Fruit fly (Drosophila melanogaster) whole organism, prepupa: ENCODE measurements around the gene CG32719.

Experiments
- Blimp-1 ChIP-seq: fragments of 200-800 bp; sonication (Bioruptor generic); optimal IDR thresholded peaks from 3 replicates; lab custom pipeline; 2017; ENCODE audit warnings: missing biosample characterization, missing genetic modification characterization, mild to moderate bottlenecking, moderate library complexity, missing genetic modification reagents
- CG10631 ChIP-seq: fragments of 200-800 bp; sonication (Bioruptor generic); optimal IDR thresholded peaks from 2 replicates; lab custom pipeline; 2016; ENCODE audit warnings: missing biosample characterization, missing genetic modification characterization
- CG10669 ChIP-seq: fragments of 200-800 bp; sonication (Bioruptor generic); optimal IDR thresholded peaks from 3 replicates; lab custom pipeline; 2018; ENCODE audit warnings: missing biosample characterization, mild to moderate bottlenecking, missing genetic modification characterization, moderate library complexity
- CG11294 ChIP-seq: fragments of 200-800 bp; sonication (Bioruptor generic); IDR thresholded peaks from 2 replicates; pipeline ENCODE4 v1.3.6; 2022; ENCODE audit warnings: missing biosample characterization, missing genetic modification characterization
- CG11762 ChIP-seq: fragments of 200-800 bp; sonication (Bioruptor generic); optimal IDR thresholded peaks from 3 replicates; lab custom pipeline; 2016; ENCODE audit warnings: missing biosample characterization, missing genetic modification characterization; ENCODE audit not compliant: insufficient read depth
- CG1621 ChIP-seq: fragments of 200-800 bp; sonication (Bioruptor generic); optimal IDR thresholded peaks from 3 replicates; lab custom pipeline; 2018; ENCODE audit warnings: missing biosample characterization, mild to moderate bottlenecking, missing genetic modification characterization
- CG16779 ChIP-seq: fragments of 200-800 bp; sonication (Bioruptor generic); optimal IDR thresholded peaks from 3 replicates; lab custom pipeline; 2017; ENCODE audit warnings: missing biosample characterization, mild to moderate bottlenecking, missing genetic modification characterization
- CG3032 ChIP-seq: fragments of 200-800 bp; optimal IDR thresholded peaks from 2 replicates; lab custom pipeline; 2019; ENCODE audit warnings: missing biosample characterization, mild to moderate bottlenecking, missing genetic modification characterization, moderate library complexity
- CG31627 ChIP-seq: fragments of 200-800 bp; sonication (Bioruptor generic); optimal IDR thresholded peaks from 3 replicates; lab custom pipeline; 2016; ENCODE audit warnings: missing biosample characterization, missing genetic modification characterization
- CG32006 ChIP-seq: fragments of 200-800 bp; sonication (Bioruptor generic); optimal IDR thresholded peaks from 3 replicates; lab custom pipeline; 2017; ENCODE audit warnings: missing biosample characterization, mild to moderate bottlenecking, missing genetic modification characterization
- CG34406 ChIP-seq: fragments of 200-800 bp; sonication (Bioruptor generic); optimal IDR thresholded peaks from 3 replicates; lab custom pipeline; 2016; ENCODE audit warnings: missing biosample characterization, missing genetic modification characterization
- CG3919 ChIP-seq: fragments of 200-800 bp; sonication (Bioruptor generic); optimal IDR thresholded peaks from 3 replicates; lab custom pipeline; 2016; ENCODE audit warnings: missing biosample characterization, missing genetic modification characterization
- CG4318 ChIP-seq: fragments of 200-800 bp; sonication (Bioruptor generic); optimal IDR thresholded peaks from 3 replicates; lab custom pipeline; 2017; ENCODE audit warnings: missing biosample characterization, mild to moderate bottlenecking, missing genetic modification characterization
- CG6276 ChIP-seq: fragments of 200-800 bp; sonication (Bioruptor generic); optimal IDR thresholded peaks from 2 replicates; lab custom pipeline; 2017; ENCODE audit warnings: missing biosample characterization, mild to moderate bottlenecking, missing genetic modification characterization
- CG6792 ChIP-seq: fragments of 200-800 bp; sonication (Bioruptor generic); optimal IDR thresholded peaks from 3 replicates; lab custom pipeline; 2016; ENCODE audit warnings: missing biosample characterization, missing genetic modification characterization
- CG6808 ChIP-seq: fragments of 200-800 bp; sonication (Bioruptor generic); optimal IDR thresholded peaks from 3 replicates; lab custom pipeline; 2017; ENCODE audit warnings: missing biosample characterization, missing genetic modification characterization, mild to moderate bottlenecking, moderate library complexity, missing genetic modification reagents
- CG6854 ChIP-seq: fragments of 200-800 bp; sonication (Bioruptor generic); optimal IDR thresholded peaks from 2 replicates; lab custom pipeline; 2017; ENCODE audit warnings: missing biosample characterization, mild to moderate bottlenecking, missing genetic modification characterization
- CG7368 ChIP-seq: fragments of 200-800 bp; sonication (Bioruptor generic); optimal IDR thresholded peaks from 3 replicates; lab custom pipeline; 2016; ENCODE audit warnings: missing biosample characterization, missing genetic modification characterization
- CG8119 ChIP-seq: fragments of 200-800 bp; sonication (Bioruptor generic); IDR thresholded peaks from 3 replicates; pipeline ENCODE4 v1.3.6; 2022; ENCODE audit warnings: missing biosample characterization, missing genetic modification characterization
- CG8319 ChIP-seq: fragments of 200-800 bp; sonication (Bioruptor generic); optimal IDR thresholded peaks from 3 replicates; lab custom pipeline; 2016; ENCODE audit warnings: missing biosample characterization, missing genetic modification characterization
- CG8632 ChIP-seq: fragments of 200-800 bp; sonication (Bioruptor generic); optimal IDR thresholded peaks from 3 replicates; lab custom pipeline; 2016; ENCODE audit warnings: missing biosample characterization, missing genetic modification characterization
- CG9139 ChIP-seq: fragments of 200-800 bp; sonication (Bioruptor generic); optimal IDR thresholded peaks from 3 replicates; lab custom pipeline; 2017; ENCODE audit warnings: missing biosample characterization, mild to moderate bottlenecking, missing genetic modification characterization
- Eip75B ChIP-seq: fragments of 200-800 bp; sonication (Bioruptor generic); optimal IDR thresholded peaks from 3 replicates; lab custom pipeline; 2016; ENCODE audit warnings: missing biosample characterization, missing genetic modification characterization
- Eip78C ChIP-seq: fragments of 200-800 bp; sonication (Bioruptor generic); peaks from one replicate; lab custom pipeline; 2016; ENCODE audit warnings: missing biosample characterization, missing genetic modification characterization
- Eip93F ChIP-seq: fragments of 200-800 bp; sonication (Bioruptor generic); optimal IDR thresholded peaks from 2 replicates; lab custom pipeline; 2016; ENCODE audit warnings: missing biosample characterization, mild to moderate bottlenecking, missing genetic modification characterization
- Ets21C ChIP-seq: fragments of 200-800 bp; sonication (Bioruptor generic); optimal IDR thresholded peaks from 3 replicates; lab custom pipeline; 2016; ENCODE audit warnings: missing biosample characterization, missing genetic modification characterization
- Ets96B ChIP-seq: fragments of 200-800 bp; optimal IDR thresholded peaks from 2 replicates; lab custom pipeline; 2019; ENCODE audit warnings: missing biosample characterization, mild to moderate bottlenecking, missing genetic modification characterization, moderate library complexity
- Gug ChIP-seq: fragments of 200-800 bp; sonication (Bioruptor generic); IDR thresholded peaks from 2 replicates; pipeline ENCODE4 v1.3.6; 2022; ENCODE audit warnings: missing biosample characterization, missing genetic modification characterization
- Hr38 ChIP-seq: sonication (Bioruptor generic); optimal IDR thresholded peaks from 2 replicates; lab custom pipeline; 2016; ENCODE audit warnings: missing biosample characterization, missing genetic modification characterization
- Hr39 ChIP-seq: fragments of 200-800 bp; sonication (Bioruptor generic); optimal IDR thresholded peaks from 2 replicates; lab custom pipeline; 2016; ENCODE audit warnings: missing biosample characterization, missing genetic modification characterization
- Lpt ChIP-seq: fragments of 200-800 bp; sonication (Bioruptor generic); optimal IDR thresholded peaks from 3 replicates; lab custom pipeline; 2016; ENCODE audit warnings: missing biosample characterization, missing genetic modification characterization
- Met ChIP-seq: fragments of 200-800 bp; sonication (Bioruptor generic); optimal IDR thresholded peaks from 3 replicates; lab custom pipeline; 2016; ENCODE audit warnings: missing biosample characterization, missing genetic modification characterization
- OdsH ChIP-seq: fragments of 200-800 bp; sonication (Bioruptor generic); optimal IDR thresholded peaks from 3 replicates; lab custom pipeline; 2016; ENCODE audit warnings: missing biosample characterization, missing genetic modification characterization
- Sox102F ChIP-seq: fragments of 200-800 bp; sonication (Bioruptor generic); optimal IDR thresholded peaks from 2 replicates; lab custom pipeline; 2016; ENCODE audit warnings: missing biosample characterization, mild to moderate bottlenecking, missing genetic modification characterization
- Sox14 ChIP-seq: fragments of 200-800 bp; sonication (Bioruptor generic); optimal IDR thresholded peaks from 3 replicates; lab custom pipeline; 2016; ENCODE audit warnings: missing biosample characterization, missing genetic modification characterization
- Sox15 ChIP-seq: fragments of 200-800 bp; sonication (Bioruptor generic); optimal IDR thresholded peaks from 3 replicates; lab custom pipeline; 2016; ENCODE audit warnings: missing biosample characterization, missing genetic modification characterization
- achi ChIP-seq: fragments of 200-800 bp; sonication (Bioruptor generic); optimal IDR thresholded peaks from 3 replicates; lab custom pipeline; 2016; ENCODE audit warnings: missing biosample characterization, missing genetic modification characterization
- acj6 ChIP-seq: fragments of 200-800 bp; sonication (Bioruptor generic); optimal IDR thresholded peaks from 3 replicates; lab custom pipeline; 2016; ENCODE audit warnings: missing biosample characterization, missing genetic modification characterization
- cyc ChIP-seq: fragments of 200-800 bp; sonication (Bioruptor generic); optimal IDR thresholded peaks from 3 replicates; lab custom pipeline; 2016; ENCODE audit warnings: missing biosample characterization, missing genetic modification characterization
- dac ChIP-seq: fragments of 200-800 bp; sonication (Bioruptor generic); optimal IDR thresholded peaks from 2 replicates; lab custom pipeline; 2017; ENCODE audit warnings: missing biosample characterization, mild to moderate bottlenecking, missing genetic modification characterization
- dsx ChIP-seq: fragments of 200-800 bp; optimal IDR thresholded peaks from 3 replicates; lab custom pipeline; 2019; ENCODE audit warnings: missing biosample characterization, mild to moderate bottlenecking, missing genetic modification characterization, moderate library complexity; ENCODE audit not compliant: poor library complexity, severe bottlenecking
- eg ChIP-seq: fragments of 200-800 bp; sonication (Bioruptor generic); IDR thresholded peaks from 3 replicates; pipeline ENCODE4 v1.3.6; 2022; ENCODE audit warnings: missing biosample characterization, missing genetic modification characterization
- esn ChIP-seq: fragments of 200-800 bp; sonication (Bioruptor generic); optimal IDR thresholded peaks from 2 replicates; lab custom pipeline; 2016; ENCODE audit warnings: missing biosample characterization, mild to moderate bottlenecking, missing genetic modification characterization, moderate library complexity
- fd59A ChIP-seq: fragments of 200-800 bp; sonication (Bioruptor generic); optimal IDR thresholded peaks from 2 replicates; lab custom pipeline; 2017; ENCODE audit warnings: missing biosample characterization, mild to moderate bottlenecking, missing genetic modification characterization, missing genetic modification reagents
- fkh ChIP-seq: fragments of 200-800 bp; sonication (Bioruptor generic); optimal IDR thresholded peaks from 3 replicates; lab custom pipeline; 2017; ENCODE audit warnings: missing biosample characterization, mild to moderate bottlenecking, missing genetic modification characterization, moderate library complexity
- lz ChIP-seq: fragments of 200-800 bp; sonication (Bioruptor generic); optimal IDR thresholded peaks from 3 replicates; lab custom pipeline; 2016; ENCODE audit warnings: missing biosample characterization, missing genetic modification characterization
- net ChIP-seq: fragments of 200-800 bp; sonication (Bioruptor generic); optimal IDR thresholded peaks from 3 replicates; lab custom pipeline; 2016; ENCODE audit warnings: missing biosample characterization, missing genetic modification characterization
- salr ChIP-seq, 2 experiments: fragments of 200-800 bp; sonication (Bioruptor generic); optimal IDR thresholded peaks; 3 replicates each; lab custom pipeline; 2016 to 2018; ENCODE audit warnings: missing biosample characterization in 2 of 2, missing genetic modification characterization in 2 of 2, mild to moderate bottlenecking in 1 of 2
- ss ChIP-seq, 2 experiments: fragments of 200-800 bp; sonication (Bioruptor generic); optimal IDR thresholded peaks; 2 replicates in 1 of 2; 3 replicates in 1 of 2; lab custom pipeline; 2017 to 2018; ENCODE audit warnings: mild to moderate bottlenecking in 2 of 2, missing biosample characterization in 2 of 2, missing genetic modification characterization in 2 of 2, moderate library complexity in 1 of 2
- svp ChIP-seq: fragments of 200-800 bp; sonication (Bioruptor generic); peaks from one replicate; lab custom pipeline; 2016; ENCODE audit warnings: missing biosample characterization, missing genetic modification characterization
- topi ChIP-seq: fragments of 200-800 bp; sonication (Bioruptor generic); optimal IDR thresholded peaks from 3 replicates; lab custom pipeline; 2016; ENCODE audit warnings: missing biosample characterization, missing genetic modification characterization
- vri ChIP-seq: fragments of 200-800 bp; sonication (Bioruptor generic); optimal IDR thresholded peaks from 3 replicates; lab custom pipeline; 2016; ENCODE audit warnings: missing biosample characterization, mild to moderate bottlenecking, missing genetic modification characterization

The CG32719 gene

DNA sequence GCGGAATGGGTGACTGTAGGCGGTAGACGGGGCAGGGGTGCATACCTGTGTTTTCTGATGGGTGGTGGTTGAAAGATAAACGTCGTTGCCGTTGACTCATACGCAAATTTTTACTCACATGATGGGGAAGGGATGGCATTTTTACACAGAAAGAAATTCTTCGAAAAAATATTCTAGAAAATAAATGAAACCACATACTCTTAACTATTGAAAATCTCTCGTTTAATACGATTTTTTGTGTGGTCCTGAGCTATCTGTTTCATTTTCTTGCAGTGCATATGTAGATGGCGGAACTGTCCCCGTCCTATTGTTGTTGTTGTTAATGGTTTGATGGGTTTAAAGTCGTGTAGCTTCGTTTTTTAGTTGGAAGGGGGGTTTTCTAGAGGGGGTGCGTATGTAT lies 28.0 kb downstream of the CG32719 start:
- no peak for TF ChIP-seq fkh (GFP tag; lab: Kevin White, UChicago)
- peak; percentile 35 for TF ChIP-seq CG10669 (GFP tag; lab: Kevin White, UChicago)
- no peak for TF ChIP-seq dsx
- TF ChIP-seq CG7368: peak; percentile 29
- TF ChIP-seq Eip78C (GFP tag; lab: Kevin White, UChicago): peak; percentile 66
- peak; percentile 23 for TF ChIP-seq CG3919
- peak in 1 of 2 experiments; percentile 11 for TF ChIP-seq ss (GFP tag; optimal IDR thresholded peaks at IDR 0.05; lab: Kevin White, UChicago)
- TF ChIP-seq Sox102F: peak; percentile 27
- no peak for TF ChIP-seq vri
- no peak for TF ChIP-seq CG11762 (GFP tag; lab: Kevin White, UChicago)
- TF ChIP-seq CG1621 (tag; lab: Kevin White, UChicago): no peak
- no peak for TF ChIP-seq salr (GFP tag; optimal IDR thresholded peaks at IDR 0.05; lab: Kevin White, UChicago)
- TF ChIP-seq CG16779 (tag; lab: Kevin White, UChicago): no peak
- peak; percentile 33 for TF ChIP-seq Ets96B (tag; lab: Kevin White, UChicago)
- no peak for TF ChIP-seq CG4318 (GFP tag; lab: Kevin White, UChicago)
- no peak for TF ChIP-seq Eip93F (GFP tag; lab: Kevin White, UChicago)
- peak; percentile 39 for TF ChIP-seq esn
- TF ChIP-seq CG32006: peak; percentile 10
- 0 out of 3 replicates have a peak, but pooled peaks have one; percentile 11 for TF ChIP-seq eg (GFP tag; lab: Robert Waterston, UW)
- peak; percentile 23 for TF ChIP-seq CG10631 (GFP tag; lab: Kevin White, UChicago)
- no peak for TF ChIP-seq CG11294
- no peak for TF ChIP-seq CG6808 (GFP tag; lab: Kevin White, UChicago)
- TF ChIP-seq CG31627: peak; percentile 37
- no peak for TF ChIP-seq Lpt (GFP tag; lab: Kevin White, UChicago)
- peak; percentile 35 for TF ChIP-seq Met (GFP tag; lab: Kevin White, UChicago)
- peak; percentile 6 for TF ChIP-seq Eip75B (GFP tag; lab: Kevin White, UChicago)
- TF ChIP-seq lz: peak; percentile 6
- TF ChIP-seq acj6: peak; percentile 22
- TF ChIP-seq dac (GFP tag; lab: Kevin White, UChicago): no peak
- TF ChIP-seq Sox15 (GFP tag; lab: Kevin White, UChicago): no peak
- TF ChIP-seq fd59A (GFP tag; lab: Kevin White, UChicago): no peak
- no peak for TF ChIP-seq CG6854 (GFP tag; lab: Kevin White, UChicago)
- TF ChIP-seq achi (GFP tag; lab: Kevin White, UChicago): peak; percentile 17
- peak; percentile 36 for TF ChIP-seq Hr39
- no peak for TF ChIP-seq CG8119 (GFP tag; lab: Robert Waterston, UW)
- peak; percentile 38 for TF ChIP-seq svp (GFP tag; lab: Kevin White, UChicago)
- TF ChIP-seq Hr38 (GFP tag; lab: Kevin White, UChicago): no peak
- TF ChIP-seq CG9139: no peak
- TF ChIP-seq CG6792 (GFP tag; lab: Kevin White, UChicago): no peak
- TF ChIP-seq topi: peak; percentile 36
- TF ChIP-seq net: peak; percentile 11
- no peak; the same call in 1 of the 2 replicates for TF ChIP-seq Gug (GFP tag; lab: Robert Waterston, UW)
- TF ChIP-seq cyc: peak; percentile 36
- TF ChIP-seq Sox14: no peak
- TF ChIP-seq CG8632 (GFP tag; lab: Kevin White, UChicago): no peak
- no peak for TF ChIP-seq Blimp-1 (GFP tag; lab: Kevin White, UChicago)
- no peak for TF ChIP-seq CG34406 (GFP tag; lab: Kevin White, UChicago)
- TF ChIP-seq CG6276 (GFP tag; lab: Kevin White, UChicago): no peak
- no peak for TF ChIP-seq CG8319 (GFP tag; lab: Kevin White, UChicago)
- peak; percentile 18 for TF ChIP-seq CG3032 (tag; lab: Kevin White, UChicago)
- TF ChIP-seq OdsH (GFP tag; lab: Kevin White, UChicago): peak; percentile 21
- no peak for TF ChIP-seq Ets21C
